Comparison of ENCODE assay signal across 5 fruit fly cellular contexts in genomic region chr2L:5007256-5007655, dm6.
TF ChIP-seq lines count a peak whose summit lies in the region.

No protein-coding gene starts in this region.

- TF ChIP-seq CTCF in whole organism, embryonic (GFP tag; optimal IDR thresholded peaks at IDR 0.05; lab: Kevin White, UChicago), result no peak

TF ChIP-seq in whole organism, adult, 20 proteins besides CTCF, POLR2A, EP300 and RAD21 (continues in another document):
- TF ChIP-seq pad (GFP tag; optimal IDR thresholded peaks at IDR 0.05; lab: Kevin White, UChicago), result peak; percentile 22
- TF ChIP-seq ovo (GFP tag; optimal IDR thresholded peaks at IDR 0.05; lab: Kevin White, UChicago), result peak; percentile 25
- TF ChIP-seq CG7045 (GFP tag; optimal IDR thresholded peaks at IDR 0.05; lab: Kevin White, UChicago), result peak; percentile 39
- TF ChIP-seq CG5204 (GFP tag; optimal IDR thresholded peaks at IDR 0.05; lab: Kevin White, UChicago), result no peak
- TF ChIP-seq CG12768 (GFP tag; optimal IDR thresholded peaks at IDR 0.05; lab: Kevin White, UChicago), result peak; percentile 60
- TF ChIP-seq cic (GFP tag; optimal IDR thresholded peaks at IDR 0.05; lab: Kevin White, UChicago), result peak; percentile 65
- TF ChIP-seq CG1620 (GFP tag; optimal IDR thresholded peaks at IDR 0.05; lab: Kevin White, UChicago), result no peak
- peak; percentile 65 for TF ChIP-seq CG7101 (tag; optimal IDR thresholded peaks at IDR 0.05; lab: Kevin White, UChicago)
- no peak for TF ChIP-seq cnc (optimal IDR thresholded peaks at IDR 0.05; lab: Kevin White, UChicago)
- TF ChIP-seq Mnt (GFP tag; optimal IDR thresholded peaks at IDR 0.05; lab: Kevin White, UChicago), result no peak
- no peak for TF ChIP-seq Hr96 (GFP tag; optimal IDR thresholded peaks at IDR 0.05; lab: Kevin White, UChicago)
- TF ChIP-seq bab1 (GFP tag; optimal IDR thresholded peaks at IDR 0.05; lab: Kevin White, UChicago), result peak; percentile 40
- peak; percentile 4 for TF ChIP-seq tj (GFP tag; optimal IDR thresholded peaks at IDR 0.05; lab: Kevin White, UChicago)
- TF ChIP-seq CG11617 (GFP tag; optimal IDR thresholded peaks at IDR 0.05; lab: Kevin White, UChicago), result peak; percentile 13
- no peak for TF ChIP-seq Crg-1 (GFP tag; optimal IDR thresholded peaks at IDR 0.05; lab: Kevin White, UChicago)
- peak; percentile 76 for TF ChIP-seq CG33017 (tag; optimal IDR thresholded peaks at IDR 0.05; lab: Kevin White, UChicago)
- no peak for TF ChIP-seq toe (GFP tag; optimal IDR thresholded peaks at IDR 0.05; lab: Kevin White, UChicago)
- peak; percentile 53 for TF ChIP-seq CG14711 (tag; optimal IDR thresholded peaks at IDR 0.05; lab: Kevin White, UChicago)

TF ChIP-seq in whole organism, embryonic, 481 proteins besides CTCF, POLR2A, EP300 and RAD21 (continues in another document):
- TF ChIP-seq Dip2 (GFP tag; IDR thresholded peaks at IDR 0.05; lab: Robert Waterston, UW) (no peak), Aef1 (GFP tag; IDR thresholded peaks at IDR 0.05; lab: Robert Waterston, UW) (no peak), kah (GFP tag; optimal IDR thresholded peaks at IDR 0.05; lab: Kevin White, UChicago) (no peak), CG3847 (GFP tag; IDR thresholded peaks at IDR 0.05; lab: Robert Waterston, UW) (no peak), CG18599 (GFP tag; optimal IDR thresholded peaks at IDR 0.05; lab: Kevin White, UChicago) (no peak), CG12391 (tag; optimal IDR thresholded peaks at IDR 0.05; lab: Kevin White, UChicago) (no peak), cwo (GFP tag; optimal IDR thresholded peaks at IDR 0.05; lab: Kevin White, UChicago) (peak; percentile 14), Pdp1 (GFP tag; optimal IDR thresholded peaks at IDR 0.05; lab: Kevin White, UChicago) (peak in 1 of 2 experiments; percentile 43), CG4820 (GFP tag; optimal IDR thresholded peaks at IDR 0.05; lab: Kevin White, UChicago) (no peak), CG2889 (GFP tag; IDR thresholded peaks at IDR 0.05; lab: Robert Waterston, UW) (no peak), lab (GFP tag; optimal IDR thresholded peaks at IDR 0.05; lab: Kevin White, UChicago) (peak; percentile 21), CG3726 (GFP tag; IDR thresholded peaks at IDR 0.05; lab: Robert Waterston, UW) (no peak), BtbVII (GFP tag; optimal IDR thresholded peaks at IDR 0.05; lab: Kevin White, UChicago) (no peak), amos (GFP tag; IDR thresholded peaks at IDR 0.05; lab: Robert Waterston, UW; ENCODE audit: partially characterized antibody) (no peak), NC2β (GFP tag; optimal IDR thresholded peaks at IDR 0.05; lab: Kevin White, UChicago) (no peak), fd64A (GFP tag; optimal IDR thresholded peaks at IDR 0.05; lab: Kevin White, UChicago) (no peak), ftz-f1 (GFP tag; optimal IDR thresholded peaks at IDR 0.05; lab: Kevin White, UChicago) (no peak), Side (GFP tag; optimal IDR thresholded peaks at IDR 0.05; lab: Kevin White, UChicago) (no peak), stc (GFP tag; IDR thresholded peaks at IDR 0.05; lab: Robert Waterston, UW) (no peak), CG9437 (GFP tag; optimal IDR thresholded peaks at IDR 0.05; lab: Kevin White, UChicago) (no peak)

TF ChIP-seq in whole organism, prepupa, 60 proteins besides CTCF, POLR2A, EP300 and RAD21 (continues in another document):
- TF ChIP-seq CG11294 (GFP tag; IDR thresholded peaks at IDR 0.05; lab: Robert Waterston, UW) (no peak), CG15336 (GFP tag; IDR thresholded peaks at IDR 0.05; lab: Robert Waterston, UW) (0 out of 2 replicates have a peak, but pooled peaks have one; percentile 15), Hr39 (GFP tag; optimal IDR thresholded peaks at IDR 0.05; lab: Kevin White, UChicago) (no peak), svp (GFP tag; lab: Kevin White, UChicago) (no peak), CG16779 (tag; optimal IDR thresholded peaks at IDR 0.05; lab: Kevin White, UChicago) (no peak), Hr38 (GFP tag; optimal IDR thresholded peaks at IDR 0.05; lab: Kevin White, UChicago) (no peak), Sox15 (GFP tag; optimal IDR thresholded peaks at IDR 0.05; lab: Kevin White, UChicago) (no peak), Eip78C (GFP tag; lab: Kevin White, UChicago) (peak; percentile 69), salr (GFP tag; optimal IDR thresholded peaks at IDR 0.05; lab: Kevin White, UChicago) (no peak), cyc (GFP tag; optimal IDR thresholded peaks at IDR 0.05; lab: Kevin White, UChicago) (no peak), OdsH (GFP tag; optimal IDR thresholded peaks at IDR 0.05; lab: Kevin White, UChicago) (peak; percentile 9), CG6163 (GFP tag; IDR thresholded peaks at IDR 0.05; lab: Robert Waterston, UW) (peak; percentile 20; the same call in 1 of the 3 replicates), CG3919 (GFP tag; optimal IDR thresholded peaks at IDR 0.05; lab: Kevin White, UChicago) (peak; percentile 16), eg (GFP tag; IDR thresholded peaks at IDR 0.05; lab: Robert Waterston, UW) (0 out of 3 replicates have a peak, but pooled peaks have one; percentile 11), CG6792 (GFP tag; optimal IDR thresholded peaks at IDR 0.05; lab: Kevin White, UChicago) (no peak), Smox (GFP tag; optimal IDR thresholded peaks at IDR 0.05; lab: Kevin White, UChicago) (no peak), vri (GFP tag; optimal IDR thresholded peaks at IDR 0.05; lab: Kevin White, UChicago) (peak; percentile 52), fkh (GFP tag; optimal IDR thresholded peaks at IDR 0.05; lab: Kevin White, UChicago) (peak; percentile 8), esn (GFP tag; optimal IDR thresholded peaks at IDR 0.05; lab: Kevin White, UChicago) (peak; percentile 9), CG32006 (GFP tag; optimal IDR thresholded peaks at IDR 0.05; lab: Kevin White, UChicago) (peak; percentile 7)

TF ChIP-seq in whole organism, pupa, 21 proteins besides CTCF, POLR2A, EP300 and RAD21:
- TF ChIP-seq EcR (GFP tag; optimal IDR thresholded peaks at IDR 0.05; lab: Kevin White, UChicago), result peak; percentile 19
- TF ChIP-seq Ets98B (GFP tag; IDR thresholded peaks at IDR 0.05; lab: Robert Waterston, UW), result peak; percentile 25; the same call in 1 of the 2 replicates
- no peak for TF ChIP-seq CG32121 (GFP tag; IDR thresholded peaks at IDR 0.05; lab: Robert Waterston, UW)
- TF ChIP-seq CG8159 (tag; optimal IDR thresholded peaks at IDR 0.05; lab: Kevin White, UChicago), result peak; percentile 0

TF ChIP-seq in whole organism, wandering third instar larva, 38 proteins besides CTCF, POLR2A, EP300 and RAD21:
- TF ChIP-seq Abd-B (GFP tag; optimal IDR thresholded peaks at IDR 0.05; lab: Kevin White, UChicago) (no peak), jim (GFP tag; optimal IDR thresholded peaks at IDR 0.05; lab: Kevin White, UChicago) (no peak), Dif (GFP tag; optimal IDR thresholded peaks at IDR 0.05; lab: Kevin White, UChicago; ENCODE audit: partially characterized antibody) (no peak), ey (GFP tag; optimal IDR thresholded peaks at IDR 0.05; lab: Kevin White, UChicago) (no peak), N (GFP tag; optimal IDR thresholded peaks at IDR 0.05; lab: Kevin White, UChicago) (no peak), sv (GFP tag; optimal IDR thresholded peaks at IDR 0.05; lab: Kevin White, UChicago) (no peak), Myc (optimal IDR thresholded peaks at IDR 0.05; lab: Kevin White, UChicago) (no peak), CG9705 (GFP tag; optimal IDR thresholded peaks at IDR 0.05; lab: Kevin White, UChicago) (no peak), Hr83 (GFP tag; optimal IDR thresholded peaks at IDR 0.05; lab: Kevin White, UChicago; ENCODE audit: poor library complexity, severe bottlenecking) (no peak), Rel (GFP tag; optimal IDR thresholded peaks at IDR 0.05; lab: Kevin White, UChicago) (no peak), Rel (tag; optimal IDR thresholded peaks at IDR 0.05; lab: Kevin White, UChicago) (peak; percentile 15), dsf (GFP tag; optimal IDR thresholded peaks at IDR 0.05; lab: Kevin White, UChicago; ENCODE audit: borderline replicate concordance) (no peak), br (GFP tag; optimal IDR thresholded peaks at IDR 0.05; lab: Kevin White, UChicago) (peak; percentile 17), woc (GFP tag; optimal IDR thresholded peaks at IDR 0.05; lab: Kevin White, UChicago) (no peak), rgr (GFP tag; optimal IDR thresholded peaks at IDR 0.05; lab: Kevin White, UChicago) (peak; percentile 9), HLH106 (tag; optimal IDR thresholded peaks at IDR 0.05; lab: Kevin White, UChicago) (no peak), OdsH (GFP tag; optimal IDR thresholded peaks at IDR 0.05; lab: Kevin White, UChicago) (peak; percentile 16), h (GFP tag; optimal IDR thresholded peaks at IDR 0.05; lab: Kevin White, UChicago) (no peak), Mio (GFP tag; optimal IDR thresholded peaks at IDR 0.05; lab: Kevin White, UChicago) (no peak), usp (GFP tag; optimal IDR thresholded peaks at IDR 0.05; lab: Kevin White, UChicago) (no peak), foxo (GFP tag; optimal IDR thresholded peaks at IDR 0.05; lab: Kevin White, UChicago) (peak in 1 of 2 experiments; percentile 6)
